Worm (Caenorhabditis elegans) whole organism, mixed stage, embryonic: ENCODE results near the gene islo-1.

ENCODE experiments used
- ces-1 ChIP-seq: fragments of 150-350 bp; optimal IDR thresholded peaks from 2 replicates; lab custom pipeline; 2014; ENCODE audit warnings: missing biosample characterization, missing genetic modification reagents, missing genetic modification characterization
- mep-1 ChIP-seq: fragments of 150-350 bp; optimal IDR thresholded peaks from 2 replicates; lab custom pipeline; 2017; ENCODE audit warnings: missing biosample characterization, missing genetic modification reagents, missing genetic modification characterization, inconsistent platforms
- nhr-12 ChIP-seq: fragments of 150-350 bp; optimal IDR thresholded peaks from 2 replicates; lab custom pipeline; 2014; ENCODE audit warnings: missing biosample characterization, missing genetic modification characterization
- nhr-2 ChIP-seq: fragments of 150-350 bp; optimal IDR thresholded peaks from 2 replicates; lab custom pipeline; 2014; ENCODE audit warnings: missing biosample characterization, missing genetic modification characterization
- nhr-76 ChIP-seq: sonication (generic microtip); optimal IDR thresholded peaks from 2 replicates; lab custom pipeline; 2017; ENCODE audit warnings: missing biosample characterization, missing genetic modification characterization
- pha-4 ChIP-seq: fragments of 150-350 bp; optimal IDR thresholded peaks from 2 replicates; lab custom pipeline; 2018; ENCODE audit warnings: missing biosample characterization, missing genetic modification reagents, missing genetic modification characterization
- unc-62 ChIP-seq: fragments of 150-350 bp; optimal IDR thresholded peaks from 2 replicates; lab custom pipeline; 2014; ENCODE audit warnings: missing biosample characterization, missing genetic modification reagents, missing genetic modification characterization
- ztf-11 ChIP-seq: fragments of 150-350 bp; optimal IDR thresholded peaks from 2 replicates; lab custom pipeline; 2014; ENCODE audit warnings: missing biosample characterization, missing genetic modification characterization

ce11 chrIV:8114535-8114934 is 21.7 kb upstream of the islo-1 start:
- TF ChIP-seq mep-1 (no peak), ztf-11 (tag; lab: Kevin White, UChicago) (no peak), nhr-2 (tag; lab: Kevin White, UChicago) (no peak), pha-4 (tag; lab: Kevin White, UChicago) (no peak), nhr-76 (tag; lab: Kevin White, UChicago) (no peak), ces-1 (no peak), nhr-12 (no peak), unc-62 (GFP tag; lab: Kevin White, UChicago) (no peak)
